Fruit fly (Drosophila melanogaster) ovary, adult (tissue): ENCODE data around the gene CG3726.

ENCODE experiments used
- CG17801 ChIP-seq: fragments of 200-800 bp; optimal IDR thresholded peaks from 2 replicates; lab custom pipeline; 2019; ENCODE audit warnings: missing biosample characterization, mild to moderate bottlenecking, missing genetic modification characterization, moderate library complexity; ENCODE audit not compliant: partially characterized antibody

The CG3726 gene

DNA sequence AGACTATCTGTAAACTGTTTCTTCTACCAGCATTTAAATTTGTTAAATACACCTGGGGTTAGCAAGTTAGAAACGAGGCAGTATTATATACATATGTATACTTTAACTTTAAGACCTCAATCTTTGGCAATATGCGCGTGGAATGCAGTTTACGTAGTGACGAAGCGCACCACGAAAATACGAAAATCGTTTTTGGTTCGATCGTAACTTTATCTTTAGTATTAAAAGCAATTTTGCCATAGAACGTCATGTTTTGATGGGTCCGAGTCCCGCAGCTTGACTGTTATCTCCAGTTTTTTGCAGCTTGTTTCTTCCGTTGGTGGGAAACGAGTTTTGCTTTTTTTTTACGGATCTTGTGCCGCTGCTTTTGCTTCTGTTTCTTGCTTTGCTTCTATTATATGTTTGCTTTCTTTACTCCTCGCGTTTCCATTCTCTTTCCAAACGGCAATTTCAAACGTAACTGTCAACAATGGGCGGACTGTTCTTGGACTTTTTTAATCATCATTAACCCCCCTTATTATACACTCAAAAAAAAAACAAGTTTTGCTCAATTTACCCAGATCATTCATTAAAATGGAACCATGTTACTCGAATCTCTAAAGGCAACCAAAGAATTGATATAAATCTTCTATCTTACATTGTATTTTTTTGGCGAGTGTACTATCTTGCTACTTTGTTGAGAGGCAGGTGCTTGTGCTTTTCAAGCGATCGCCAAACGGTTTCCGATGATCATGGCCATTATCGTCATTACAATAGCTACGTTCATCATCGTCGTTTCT, 25.0 kb upstream of the CG3726 start:
- no peak for TF ChIP-seq CG17801 (GFP tag; lab: Kevin White, UChicago)

dm6 chrX:5892512-5892911, 24.4 kb upstream of the CG3726 start:
- no peak for TF ChIP-seq CG17801 (GFP tag; lab: Kevin White, UChicago)

dm6 chrX:5893165-5893564, 23.7 kb upstream of the CG3726 start:
- no peak for TF ChIP-seq CG17801 (GFP tag; lab: Kevin White, UChicago)

DNA sequence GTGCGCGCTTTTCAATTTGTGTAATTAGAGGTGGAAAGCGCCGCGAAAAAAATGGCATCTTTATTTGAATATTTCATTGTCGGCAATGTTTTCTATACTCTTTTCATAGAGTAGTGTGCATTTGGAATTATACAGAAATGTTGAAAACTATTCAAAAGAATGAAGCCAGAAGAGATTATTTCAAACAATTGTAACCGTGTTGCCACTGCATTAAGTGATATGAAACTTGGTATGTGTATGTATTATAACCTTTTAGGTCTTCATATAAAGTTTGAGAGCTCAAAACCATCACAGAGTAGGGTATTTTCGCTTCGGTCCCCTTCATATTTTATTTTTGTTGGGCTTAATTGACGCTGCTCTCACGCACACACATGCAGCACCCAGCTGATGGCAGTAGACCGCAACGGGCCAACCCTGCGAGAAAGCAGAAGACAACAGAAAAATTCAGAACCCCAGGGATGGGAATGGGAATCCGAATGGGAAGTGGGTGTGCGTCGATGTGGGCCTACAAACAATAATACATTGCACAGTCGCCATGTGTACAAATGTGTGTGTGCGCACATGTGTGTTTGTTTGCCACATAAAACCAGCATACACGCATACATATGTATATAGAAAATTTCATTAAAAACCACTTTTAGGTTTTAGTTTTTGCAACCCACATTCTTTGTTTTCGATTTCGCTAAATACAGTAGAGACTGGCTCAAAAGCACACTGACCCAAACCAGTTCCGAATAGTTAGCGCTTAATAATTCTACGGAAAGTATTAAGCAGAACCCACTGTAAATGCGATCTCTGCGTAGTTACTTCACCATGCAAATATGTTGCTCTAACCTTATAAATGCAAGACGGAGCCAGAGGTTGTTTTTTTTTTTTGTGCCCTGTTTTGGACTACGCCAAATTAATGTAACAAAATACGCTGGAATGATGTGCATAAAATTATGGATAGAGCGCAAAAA, 22.1 kb upstream of the CG3726 start:
- peak; percentile 9 for TF ChIP-seq CG17801 (GFP tag; lab: Kevin White, UChicago)

DNA sequence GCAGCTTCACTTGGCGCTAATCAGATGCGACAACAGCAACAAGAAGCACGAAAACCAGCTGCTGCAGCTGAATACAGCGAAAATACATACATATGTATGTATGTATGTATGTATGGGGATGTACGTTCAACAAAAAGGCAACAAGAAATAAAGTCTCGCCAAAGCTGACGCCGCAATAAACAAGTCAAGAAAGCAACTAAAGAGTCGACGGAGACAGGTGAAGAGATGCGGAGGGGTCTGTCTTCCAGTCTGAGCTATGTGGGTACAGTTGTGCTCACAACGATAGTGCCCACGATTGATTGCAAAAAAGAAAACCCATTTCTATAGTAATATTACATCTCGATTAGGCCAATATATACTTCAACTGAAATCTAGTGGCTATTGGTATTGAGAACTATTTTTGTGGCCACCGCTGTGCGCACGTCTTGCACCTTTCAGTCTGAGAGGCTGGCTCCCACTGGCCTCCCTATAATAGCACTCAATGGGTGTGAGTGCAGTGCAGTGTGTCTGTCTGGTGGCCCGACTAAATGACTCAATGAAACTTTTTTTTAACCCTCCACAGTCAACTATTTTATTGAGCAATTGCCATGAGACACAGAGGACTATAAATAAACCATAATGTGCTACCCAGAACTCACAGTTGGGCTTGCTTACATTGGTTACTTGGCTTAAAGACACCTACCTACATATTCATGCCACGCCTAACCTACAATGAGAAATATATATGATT, 20.9 kb upstream of the CG3726 start:
- peak; percentile 92 for TF ChIP-seq CG17801 (GFP tag; lab: Kevin White, UChicago)

dm6 chrX:5896809-5897700, 19.8 kb upstream of the CG3726 start:
- no peak for TF ChIP-seq CG17801 (GFP tag; lab: Kevin White, UChicago)

- TF ChIP-seq CG17801 (GFP tag; lab: Kevin White, UChicago) = no peak
Measured at dm6 chrX:5899241-5900145, 17.4 kb upstream of the CG3726 start.

dm6 chrX:5900146-5901093, 16.5 kb upstream of the CG3726 start, which contains the start of gene Act5C:
Gene Act5C (plus strand): TSS chrX:5900861.
- peak; percentile 94 for TF ChIP-seq CG17801 (GFP tag; lab: Kevin White, UChicago)

DNA sequence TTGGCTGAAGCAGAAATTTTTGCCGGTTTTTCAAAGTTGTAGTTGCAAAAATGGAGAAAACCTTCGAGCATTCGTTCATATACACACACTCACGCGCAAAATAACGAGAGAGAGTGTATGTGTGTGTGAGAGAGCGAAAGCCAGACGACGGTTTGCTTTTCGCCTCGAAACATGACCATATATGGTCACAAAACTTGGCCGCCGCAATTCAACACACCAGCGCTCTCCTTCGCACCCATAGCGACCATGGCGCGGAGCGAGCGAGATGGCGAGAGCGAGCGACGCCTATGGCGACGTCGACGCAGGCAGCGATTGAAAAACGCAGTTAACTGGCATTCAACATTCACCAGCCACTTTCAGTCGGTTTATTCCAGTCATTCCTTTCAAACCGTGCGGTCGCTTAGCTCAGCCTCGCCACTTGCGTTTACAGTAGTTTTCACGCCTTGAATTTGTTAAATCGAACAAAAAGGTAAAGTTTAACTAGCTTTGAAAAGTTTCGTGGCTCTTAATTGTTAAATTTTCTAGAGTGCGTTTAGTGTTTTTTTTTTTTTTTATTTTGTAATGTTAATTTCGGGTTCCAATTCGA, 15.2 kb upstream of the CG3726 start:
- TF ChIP-seq CG17801 (GFP tag; lab: Kevin White, UChicago) = peak; percentile 59

dm6 chrX:5902701-5903100, 14.2 kb upstream of the CG3726 start:
- no peak for TF ChIP-seq CG17801 (GFP tag; lab: Kevin White, UChicago)

dm6 chrX:5904377-5905085, 12.4 kb upstream of the CG3726 start:
- no peak for TF ChIP-seq CG17801 (GFP tag; lab: Kevin White, UChicago)
